Fruit fly (Drosophila melanogaster) whole organism, pupa: ENCODE results near the gene CG4025.

Experiments
- CG10348 ChIP-seq: fragments of 200-800 bp; sonication (Bioruptor generic); IDR thresholded peaks from 2 replicates; pipeline ENCODE4 v1.3.6; 2022; ENCODE audit warnings: missing biosample characterization, missing genetic modification characterization
- CG17806 ChIP-seq: fragments of 200-800 bp; sonication (Bioruptor generic); optimal IDR thresholded peaks from 2 replicates; lab custom pipeline; 2018; ENCODE audit warnings: missing biosample characterization, mild to moderate bottlenecking, missing genetic modification characterization, moderate library complexity
- EcR ChIP-seq: fragments of 200-800 bp; sonication (Bioruptor generic); optimal IDR thresholded peaks from 3 replicates; lab custom pipeline; 2019; ENCODE audit warnings: missing biosample characterization, missing genetic modification characterization, mild to moderate bottlenecking, moderate library complexity, missing genetic modification reagents
- rn ChIP-seq: fragments of 200-800 bp; sonication (Bioruptor generic); IDR thresholded peaks from 2 replicates; pipeline ENCODE4 v1.3.6; 2022; ENCODE audit warnings: missing biosample characterization, missing genetic modification characterization

- no peak for TF ChIP-seq rn (GFP tag; lab: Robert Waterston, UW)
- no peak for TF ChIP-seq EcR (GFP tag; lab: Kevin White, UChicago)
- no peak for TF ChIP-seq CG17806
- TF ChIP-seq CG10348 (GFP tag; lab: Robert Waterston, UW) = no peak
Observed at dm6 chrX:2081848-2082365, 5.1 kb downstream of the CG4025 start.
